Worm (Caenorhabditis elegans) whole organism, L4/young adult: ENCODE measurements around the gene acr-12.

ENCODE experiments used
- W03F9.2 ChIP-seq: fragments of 150-350 bp; optimal IDR thresholded peaks from 2 replicates; lab custom pipeline; 2014; ENCODE audit warnings: missing biosample characterization, missing genetic modification characterization
- dao-5 ChIP-seq: sonication (generic microtip); optimal IDR thresholded peaks from 2 replicates; lab custom pipeline; 2016; ENCODE audit warnings: missing genotype, missing genetic modification characterization, moderate library complexity, missing compliant biosample characterization
- him-1 ChIP-seq: sonication (generic microtip); optimal IDR thresholded peaks from 2 replicates; lab custom pipeline; 2016; ENCODE audit warnings: missing genotype, missing genetic modification reagents, missing genetic modification characterization, missing compliant biosample characterization

DNA sequence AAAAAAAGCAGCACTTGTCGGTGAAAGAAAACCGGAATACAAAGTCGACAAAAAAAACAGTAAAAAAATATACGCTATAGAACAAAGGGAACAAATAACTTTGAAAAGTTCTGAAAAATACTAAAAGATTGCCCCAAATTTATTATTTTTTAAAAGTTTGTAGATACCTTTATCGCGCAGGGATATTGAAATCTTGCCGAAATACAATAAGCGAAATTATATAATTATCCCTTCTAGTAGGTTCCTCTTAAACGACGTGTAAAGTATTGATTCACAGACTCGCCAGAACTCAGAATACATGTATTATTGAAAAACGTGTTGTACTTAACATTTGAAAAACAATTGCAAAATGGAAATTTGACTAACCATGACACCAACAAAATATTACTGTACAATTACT is 18.3 kb upstream of the acr-12 start:
- TF ChIP-seq him-1 = peak; percentile 94
- no peak for TF ChIP-seq dao-5 (tag; lab: Kevin White, UChicago)
- TF ChIP-seq W03F9.2 (tag; lab: Kevin White, UChicago) = peak; percentile 92
